Worm (Caenorhabditis elegans) whole organism, midembryonic: ENCODE measurements around the gene fbxa-148.

ENCODE experiments used
- T22C8.4 ChIP-seq: fragments of 200-800 bp; sonication (Bioruptor generic); IDR thresholded peaks from 2 replicates; pipeline ENCODE4 v1.3.6; 2022; ENCODE audit warnings: missing genetic modification characterization, missing compliant biosample characterization
- flt-1 ChIP-seq: fragments of 200-800 bp; sonication (Bioruptor generic); IDR thresholded peaks from 2 replicates; pipeline ENCODE4 v1.3.6; 2022; ENCODE audit warnings: missing genetic modification characterization, missing compliant biosample characterization
- klf-2 ChIP-seq: fragments of 200-800 bp; sonication (Bioruptor generic); conservative IDR thresholded peaks from 2 replicates; pipeline ENCODE4 v1.3.6; 2022; ENCODE audit warnings: missing genetic modification reagents, missing genetic modification characterization, missing compliant biosample characterization
- ztf-29 ChIP-seq: fragments of 200-800 bp; sonication (Bioruptor generic); IDR thresholded peaks from 2 replicates; pipeline ENCODE4 v1.3.6; 2022; ENCODE audit warnings: missing genetic modification reagents, missing genetic modification characterization, missing compliant biosample characterization

DNA sequence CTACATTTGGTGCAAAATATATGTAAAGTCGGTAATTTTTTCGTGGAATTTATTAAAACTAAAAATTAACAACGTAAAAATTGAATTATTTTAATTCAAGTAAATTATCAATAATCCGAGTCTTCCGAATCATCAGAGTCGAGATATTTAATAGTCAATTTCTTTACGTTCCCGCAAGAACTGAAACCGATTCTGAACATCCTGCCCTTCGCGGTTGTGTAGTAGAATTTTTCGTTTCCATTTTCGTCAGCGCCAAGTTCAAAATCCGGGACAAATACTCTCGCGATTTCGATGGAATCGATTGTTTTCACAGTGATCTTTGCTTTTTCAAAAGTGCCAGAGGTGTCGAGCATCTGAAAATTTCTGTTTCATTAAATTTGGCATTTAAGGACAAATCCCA lies 19.2 kb upstream of the fbxa-148 start:
- no peak for TF ChIP-seq flt-1 (GFP tag; lab: Robert Waterston, UW)
- no peak for TF ChIP-seq klf-2 (GFP tag; lab: Robert Waterston, UW)
- TF ChIP-seq ztf-29 (GFP tag; lab: Robert Waterston, UW), result no peak
- no peak for TF ChIP-seq T22C8.4
